Worm (Caenorhabditis elegans): ENCODE data around the gene F31E8.5.

F31E8.5 gene

DNA sequence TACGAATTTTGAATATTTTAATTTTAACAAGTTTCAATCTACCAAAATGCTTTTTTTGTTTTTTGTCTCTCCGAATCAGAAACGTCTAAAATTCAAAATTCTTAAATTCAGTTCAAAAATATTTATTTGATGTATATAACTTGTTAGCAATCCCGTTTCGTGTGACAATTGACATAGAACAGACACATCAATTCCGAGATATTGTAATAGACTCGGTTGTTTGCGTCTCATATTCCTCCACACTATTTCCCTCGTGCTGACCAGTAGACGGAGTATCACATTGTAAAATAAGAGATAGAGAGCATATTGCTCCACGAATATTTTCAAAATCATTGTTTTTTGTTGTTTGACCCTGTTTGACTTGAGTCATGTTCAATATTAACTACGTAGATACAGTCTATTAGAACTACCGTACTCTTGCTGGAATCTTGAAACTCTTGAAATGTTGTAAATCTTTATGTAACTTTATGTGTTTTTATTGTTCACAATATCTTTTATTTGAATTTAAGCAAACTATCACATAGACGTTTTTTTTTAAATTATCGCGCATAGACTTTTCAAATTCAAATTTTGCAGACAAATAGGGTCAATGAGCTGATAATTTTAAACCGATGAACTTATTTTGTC, 18.3 kb downstream of the F31E8.5 start, which contains the start of gene T13C2.3:
Gene T13C2.3, plus strand, starts transcription at position 577 of the 627 bp plus-strand sequence.
- TF ChIP-seq ceh-45 (GFP tag; IDR thresholded peaks at IDR 0.05) = no peak
- no peak for TF ChIP-seq nhr-11 (tag; optimal IDR thresholded peaks at IDR 0.05)
- TF ChIP-seq mec-3 (tag; optimal IDR thresholded peaks at IDR 0.05; ENCODE audit: borderline replicate concordance) = no peak
- peak; percentile 36 for TF ChIP-seq unc-55 (GFP tag; optimal IDR thresholded peaks at IDR 0.05)
- TF ChIP-seq pqm-1 (tag; optimal IDR thresholded peaks at IDR 0.05) = no peak
- no peak for TF ChIP-seq fkh-10 (GFP tag; optimal IDR thresholded peaks at IDR 0.05)
- TF ChIP-seq pha-2 (tag; optimal IDR thresholded peaks at IDR 0.05) = no peak

DNA sequence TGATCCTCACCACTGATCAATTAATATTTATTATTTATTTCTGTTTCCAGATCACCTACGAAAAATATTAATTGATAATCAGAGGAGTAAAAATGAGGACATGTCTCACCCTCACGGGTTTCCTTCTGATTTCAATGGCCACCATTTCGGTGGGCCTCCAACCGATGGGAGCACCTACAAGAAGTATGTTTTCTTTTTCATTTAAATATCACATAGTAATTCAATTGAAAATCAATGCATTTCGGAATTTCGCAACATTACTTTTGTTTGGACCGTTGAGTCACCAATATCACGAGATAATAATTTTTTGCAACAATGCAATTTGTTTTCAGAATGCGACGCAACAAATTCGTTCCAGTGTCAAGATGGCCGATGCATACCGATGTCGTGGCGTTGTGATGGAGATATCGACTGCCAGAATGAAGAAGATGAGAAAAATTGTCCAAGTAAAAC, 23.7 kb downstream of the F31E8.5 start, which contains the start of gene gldi-2:
Gene gldi-2, plus strand, starts transcription at position 51 of the 453 bp plus-strand sequence.
- TF ChIP-seq Y22D7AL.16 (tag; optimal IDR thresholded peaks at IDR 0.05) = no peak
- no peak for TF ChIP-seq dmd-4 (tag; optimal IDR thresholded peaks at IDR 0.05; ENCODE audit: borderline replicate concordance)
- no peak for TF ChIP-seq fkh-6 (tag; optimal IDR thresholded peaks at IDR 0.05)
- no peak for TF ChIP-seq unc-55 (GFP tag; optimal IDR thresholded peaks at IDR 0.05)
- no peak for TF ChIP-seq pha-2 (tag; optimal IDR thresholded peaks at IDR 0.05)
- TF ChIP-seq pag-3 (tag; optimal IDR thresholded peaks at IDR 0.05; ENCODE audit: borderline replicate concordance) = no peak
- no peak for TF ChIP-seq ama-1 (optimal IDR thresholded peaks at IDR 0.05)
- no peak for TF ChIP-seq C38D4.7 (GFP tag; optimal IDR thresholded peaks at IDR 0.05)
- no peak for TF ChIP-seq ceh-30 (tag; optimal IDR thresholded peaks at IDR 0.05)
- no peak for TF ChIP-seq elt-4 (tag; optimal IDR thresholded peaks at IDR 0.05)
- no peak for TF ChIP-seq unc-3 (GFP tag; conservative IDR thresholded peaks at IDR 0.05)
- no peak for TF ChIP-seq unc-3 (tag; optimal IDR thresholded peaks at IDR 0.05)
- no peak for TF ChIP-seq npax-4 (tag; optimal IDR thresholded peaks at IDR 0.05)
- no peak for TF ChIP-seq dve-1 (tag; optimal IDR thresholded peaks at IDR 0.05)
- TF ChIP-seq K09A11.1 (tag; optimal IDR thresholded peaks at IDR 0.05; ENCODE audit: insufficient read depth) = no peak
- no peak for TF ChIP-seq ceh-22 (tag; optimal IDR thresholded peaks at IDR 0.05)
- no peak for TF ChIP-seq odd-2 (tag; optimal IDR thresholded peaks at IDR 0.05)
- TF ChIP-seq hlh-15 (tag; optimal IDR thresholded peaks at IDR 0.05) = no peak
- TF ChIP-seq nhr-11 (tag; optimal IDR thresholded peaks at IDR 0.05) = no peak

ce11 chrII:6782738-6783163, 24.3 kb downstream of the F31E8.5 start:
- TF ChIP-seq dve-1 (tag; optimal IDR thresholded peaks at IDR 0.05) (no peak), pqm-1 (tag; optimal IDR thresholded peaks at IDR 0.05) (no peak), odd-2 (tag; optimal IDR thresholded peaks at IDR 0.05) (no peak), elt-4 (tag; optimal IDR thresholded peaks at IDR 0.05) (no peak), C08G9.2 (tag; optimal IDR thresholded peaks at IDR 0.05) (no peak), sdc-2 (tag; optimal IDR thresholded peaks at IDR 0.05) (no peak), hlh-8 (tag; optimal IDR thresholded peaks at IDR 0.05) (no peak), ref-2 (tag; optimal IDR thresholded peaks at IDR 0.05) (no peak), elt-2 (tag; optimal IDR thresholded peaks at IDR 0.05) (no peak), ceh-31 (tag; optimal IDR thresholded peaks at IDR 0.05) (peak; percentile 3), ahr-1 (tag; optimal IDR thresholded peaks at IDR 0.05) (no peak), ceh-34 (tag; optimal IDR thresholded peaks at IDR 0.05) (peak; percentile 36), ceh-14 (tag; optimal IDR thresholded peaks at IDR 0.05) (no peak), ceh-48 (tag; optimal IDR thresholded peaks at IDR 0.05) (peak; percentile 29), npax-4 (tag; optimal IDR thresholded peaks at IDR 0.05) (no peak), ceh-9 (tag; optimal IDR thresholded peaks at IDR 0.05) (no peak), K09A11.1 (tag; optimal IDR thresholded peaks at IDR 0.05; ENCODE audit: insufficient read depth) (no peak), sox-4 (tag; optimal IDR thresholded peaks at IDR 0.05) (no peak), ama-1 (optimal IDR thresholded peaks at IDR 0.05) (no peak), fkh-6 (tag; optimal IDR thresholded peaks at IDR 0.05) (no peak), ets-4 (tag; optimal IDR thresholded peaks at IDR 0.05) (no peak), ceh-6 (GFP tag; optimal IDR thresholded peaks at IDR 0.05) (no peak), T23F11.4 (GFP tag; optimal IDR thresholded peaks at IDR 0.05) (no peak), madf-2 (tag; optimal IDR thresholded peaks at IDR 0.05) (peak; percentile 2), hlh-13 (GFP tag; optimal IDR thresholded peaks at IDR 0.05) (no peak), unc-42 (tag; optimal IDR thresholded peaks at IDR 0.05) (no peak), K02D7.2 (tag; optimal IDR thresholded peaks at IDR 0.05) (no peak), hlh-30 (tag; optimal IDR thresholded peaks at IDR 0.05; ENCODE audit: insufficient read depth) (no peak), fkh-10 (GFP tag; optimal IDR thresholded peaks at IDR 0.05) (no peak), pha-4 (tag; optimal IDR thresholded peaks at IDR 0.05) (no peak), nhr-11 (tag; optimal IDR thresholded peaks at IDR 0.05) (no peak), mec-3 (tag; optimal IDR thresholded peaks at IDR 0.05; ENCODE audit: borderline replicate concordance) (no peak), C38D4.7 (GFP tag; optimal IDR thresholded peaks at IDR 0.05) (peak; percentile 24), gmeb-2 (tag; optimal IDR thresholded peaks at IDR 0.05) (no peak), tbx-2 (tag; optimal IDR thresholded peaks at IDR 0.05) (peak; percentile 32)
